Worm (Caenorhabditis elegans) whole organism, L4 larva: ENCODE results near the gene rnh-1.1.

Source experiments
- T20F7.1 ChIP-seq: fragments of 200-800 bp; sonication (Bioruptor generic); optimal IDR thresholded peaks from 2 replicates; lab custom pipeline; 2018; ENCODE audit warnings: mild to moderate bottlenecking, missing genetic modification characterization, missing compliant biosample characterization
- T26A8.4 ChIP-seq: fragments of 200-800 bp; sonication (Bioruptor generic); IDR thresholded peaks from 2 replicates; pipeline ENCODE4 v1.3.6; 2022; ENCODE audit warnings: missing genetic modification characterization, missing compliant biosample characterization
- Y48G9A.11 ChIP-seq: fragments of 200-800 bp; sonication (Bioruptor generic); IDR thresholded peaks from 2 replicates; pipeline ENCODE4 v1.3.6; 2022; ENCODE audit warnings: missing genetic modification reagents, missing genetic modification characterization, missing compliant biosample characterization
- Y5F2A.4 ChIP-seq: fragments of 200-800 bp; sonication (Bioruptor generic); optimal IDR thresholded peaks from 2 replicates; lab custom pipeline; 2018; ENCODE audit warnings: mild to moderate bottlenecking, missing genetic modification characterization, missing compliant biosample characterization
- Y75B8A.6 ChIP-seq: fragments of 200-800 bp; sonication (Bioruptor generic); IDR thresholded peaks from 2 replicates; pipeline ENCODE4 v1.3.6; 2022; ENCODE audit warnings: missing genetic modification reagents, missing genetic modification characterization, missing compliant biosample characterization
- ZK337.2 ChIP-seq: fragments of 200-800 bp; sonication (Bioruptor generic); IDR thresholded peaks from 2 replicates; pipeline ENCODE4 v1.3.6; 2022; ENCODE audit warnings: missing genetic modification reagents, missing genetic modification characterization, missing compliant biosample characterization
- ZK546.5 ChIP-seq, 2 experiments: sonication (generic microtip); optimal IDR thresholded peaks; 2 replicates each; lab custom pipeline; 2017; ENCODE audit warnings: missing biosample characterization in 2 of 2, missing genetic modification characterization in 2 of 2
- aha-1 ChIP-seq: fragments of 150-350 bp; peaks from one replicate; lab custom pipeline; 2014; ENCODE audit warnings: missing biosample characterization, missing genetic modification characterization
- aly-2 ChIP-seq: sonication (generic microtip); optimal IDR thresholded peaks from 2 replicates; lab custom pipeline; 2018; ENCODE audit warnings: missing biosample characterization, missing genetic modification characterization
- arid-1 ChIP-seq: fragments of 200-800 bp; sonication (Bioruptor generic); conservative IDR thresholded peaks from 2 replicates; pipeline ENCODE4 v1.3.6; 2022; ENCODE audit warnings: missing genetic modification reagents, missing genetic modification characterization, missing compliant biosample characterization
- ceh-20 ChIP-seq: fragments of 200-800 bp; sonication (Bioruptor generic); IDR thresholded peaks from 2 replicates; pipeline ENCODE4 v1.3.6; 2022; ENCODE audit warnings: missing genetic modification reagents, missing genetic modification characterization, missing compliant biosample characterization
- ceh-28 ChIP-seq: fragments of 150-350 bp; optimal IDR thresholded peaks from 2 replicates; lab custom pipeline; 2014; ENCODE audit warnings: missing biosample characterization, missing genetic modification reagents, missing genetic modification characterization
- ceh-32 ChIP-seq: sonication (generic microtip); optimal IDR thresholded peaks from 2 replicates; lab custom pipeline; 2016; ENCODE audit warnings: mild to moderate bottlenecking, missing genetic modification characterization, missing compliant biosample characterization; ENCODE audit not compliant: poor library complexity
- ceh-44 ChIP-seq: fragments of 200-800 bp; sonication (Bioruptor generic); IDR thresholded peaks from 2 replicates; pipeline ENCODE4 v1.3.6; 2022; ENCODE audit warnings: missing genetic modification reagents, missing genetic modification characterization, missing compliant biosample characterization
- ceh-62 ChIP-seq: sonication (generic microtip); optimal IDR thresholded peaks from 2 replicates; lab custom pipeline; 2017; ENCODE audit warnings: missing biosample characterization, missing genetic modification characterization
- ceh-82 ChIP-seq: sonication (generic microtip); optimal IDR thresholded peaks from 2 replicates; lab custom pipeline; 2017; ENCODE audit warnings: missing biosample characterization, missing genetic modification characterization
- ces-1 ChIP-seq: fragments of 150-350 bp; sonication (generic microtip); optimal IDR thresholded peaks from 4 replicates; lab custom pipeline; 2014; ENCODE audit warnings: missing biosample characterization, missing genetic modification reagents, missing genetic modification characterization
- daf-19 ChIP-seq: fragments of 200-800 bp; sonication (Bioruptor generic); conservative IDR thresholded peaks from 2 replicates; pipeline ENCODE4 v1.3.6; 2022; ENCODE audit warnings: missing genetic modification characterization, missing compliant biosample characterization
- dmd-6 ChIP-seq: fragments of 200-800 bp; sonication (Bioruptor generic); IDR thresholded peaks from 2 replicates; pipeline ENCODE4 v1.3.6; 2022; ENCODE audit warnings: missing genetic modification reagents, missing genetic modification characterization, missing compliant biosample characterization
- dmd-8 ChIP-seq: fragments of 200-800 bp; sonication (Bioruptor generic); IDR thresholded peaks from 2 replicates; pipeline ENCODE4 v1.3.6; 2022; ENCODE audit warnings: missing genetic modification characterization, missing compliant biosample characterization
- dve-1 ChIP-seq: sonication (generic microtip); optimal IDR thresholded peaks from 2 replicates; lab custom pipeline; 2017; ENCODE audit warnings: antibody characterized with exemption, mild to moderate bottlenecking, missing genetic modification characterization, missing compliant biosample characterization; ENCODE audit not compliant: insufficient read depth
- fkh-10 ChIP-seq: fragments of 150-350 bp; optimal IDR thresholded peaks from 2 replicates; lab custom pipeline; 2014; ENCODE audit warnings: missing biosample characterization, missing genetic modification reagents, missing genetic modification characterization
- hlh-11 ChIP-seq: fragments of 200-800 bp; sonication (Bioruptor generic); optimal IDR thresholded peaks from 2 replicates; lab custom pipeline; 2018; ENCODE audit warnings: mild to moderate bottlenecking, missing genetic modification characterization, missing compliant biosample characterization
- hlh-30 ChIP-seq: sonication (generic microtip); optimal IDR thresholded peaks from 2 replicates; lab custom pipeline; 2017; ENCODE audit warnings: antibody characterized with exemption, mild to moderate bottlenecking, missing genetic modification characterization, missing compliant biosample characterization; ENCODE audit not compliant: insufficient read depth
- hmg-1.1 ChIP-seq: fragments of 200-800 bp; sonication (Bioruptor generic); IDR thresholded peaks from 2 replicates; pipeline ENCODE4 v1.3.6; 2022; ENCODE audit warnings: missing genetic modification reagents, missing genetic modification characterization, missing compliant biosample characterization
- lim-7 ChIP-seq: fragments of 200-800 bp; sonication (Bioruptor generic); IDR thresholded peaks from 2 replicates; pipeline ENCODE4 v1.3.6; 2022; ENCODE audit warnings: missing genetic modification characterization, missing compliant biosample characterization
- lin-15B ChIP-seq: fragments of 150-350 bp; sonication (generic microtip); optimal IDR thresholded peaks from 3 replicates; lab custom pipeline; 2014; ENCODE audit warnings: missing biosample characterization, missing genetic modification characterization
- madf-9 ChIP-seq: fragments of 200-800 bp; sonication (Bioruptor generic); conservative IDR thresholded peaks from 2 replicates; pipeline ENCODE4 v1.3.6; 2022; ENCODE audit warnings: missing genetic modification reagents, missing genetic modification characterization, missing compliant biosample characterization
- mep-1 ChIP-seq: fragments of 150-350 bp; sonication (generic microtip); optimal IDR thresholded peaks from 3 replicates; lab custom pipeline; 2014; ENCODE audit warnings: missing biosample characterization, missing genetic modification characterization
- mxl-2 ChIP-seq: fragments of 200-800 bp; sonication (Bioruptor generic); conservative IDR thresholded peaks from 2 replicates; pipeline ENCODE4 v1.3.6; 2022; ENCODE audit warnings: missing genetic modification reagents, missing genetic modification characterization, missing compliant biosample characterization
- nhr-11 ChIP-seq: fragments of 150-350 bp; optimal IDR thresholded peaks from 2 replicates; lab custom pipeline; 2014; ENCODE audit warnings: missing biosample characterization, missing genetic modification characterization
- nhr-25 ChIP-seq: sonication (generic microtip); optimal IDR thresholded peaks from 2 replicates; lab custom pipeline; 2017; ENCODE audit warnings: missing genetic modification characterization, mild to moderate bottlenecking, missing compliant biosample characterization, antibody characterized with exemption, moderate library complexity, borderline replicate concordance; ENCODE audit not compliant: insufficient read depth
- nhr-28 ChIP-seq: fragments of 150-350 bp; optimal IDR thresholded peaks from 2 replicates; lab custom pipeline; 2014; ENCODE audit warnings: missing biosample characterization, missing genetic modification characterization
- nhr-41 ChIP-seq: fragments of 200-800 bp; sonication (Bioruptor generic); IDR thresholded peaks from 2 replicates; pipeline ENCODE4 v1.3.6; 2022; ENCODE audit warnings: missing genetic modification reagents, missing genetic modification characterization, missing compliant biosample characterization
- nhr-42 ChIP-seq: fragments of 200-800 bp; sonication (Bioruptor generic); IDR thresholded peaks from 2 replicates; pipeline ENCODE4 v1.3.6; 2022; ENCODE audit warnings: missing genetic modification characterization, missing compliant biosample characterization
- nhr-48 ChIP-seq: sonication (generic microtip); optimal IDR thresholded peaks from 2 replicates; lab custom pipeline; 2016; ENCODE audit warnings: mild to moderate bottlenecking, missing genetic modification characterization, missing compliant biosample characterization
- nhr-6 ChIP-seq: fragments of 150-350 bp; optimal IDR thresholded peaks from 2 replicates; lab custom pipeline; 2014; ENCODE audit warnings: missing biosample characterization, missing genetic modification characterization
- php-3 ChIP-seq: fragments of 200-800 bp; sonication (Bioruptor generic); IDR thresholded peaks from 2 replicates; pipeline ENCODE4 v1.3.6; 2022; ENCODE audit warnings: missing genetic modification reagents, missing genetic modification characterization, missing compliant biosample characterization
- sdz-12 ChIP-seq: fragments of 200-800 bp; sonication (Bioruptor generic); optimal IDR thresholded peaks from 2 replicates; lab custom pipeline; 2018; ENCODE audit warnings: mild to moderate bottlenecking, missing genetic modification characterization, missing compliant biosample characterization
- snpc-1.2 ChIP-seq: fragments of 200-800 bp; sonication (Bioruptor generic); IDR thresholded peaks from 2 replicates; pipeline ENCODE4 v1.3.6; 2022; ENCODE audit warnings: missing genetic modification reagents, missing genetic modification characterization, missing compliant biosample characterization
- snpc-4 ChIP-seq: fragments of 150-350 bp; optimal IDR thresholded peaks from 2 replicates; lab custom pipeline; 2014; ENCODE audit warnings: missing biosample characterization, missing genetic modification characterization
- unc-130 ChIP-seq: sonication (generic microtip); optimal IDR thresholded peaks from 2 replicates; lab custom pipeline; 2016; ENCODE audit warnings: missing genetic modification reagents, missing genetic modification characterization, missing compliant biosample characterization
- unc-62 ChIP-seq, 3 experiments: fragments of 150-350 bp in 1 of 3; sonication (generic microtip); optimal IDR thresholded peaks in 2 of 3; peaks in 1 of 3; 1 replicate in 1 of 3; 2 replicates in 2 of 3; lab custom pipeline; 2014 to 2017; ENCODE audit warnings: missing biosample characterization in 3 of 3, missing genetic modification characterization in 3 of 3, missing genetic modification reagents in 3 of 3, missing genotype in 1 of 3
- zag-1 ChIP-seq: fragments of 150-350 bp; optimal IDR thresholded peaks from 2 replicates; lab custom pipeline; 2014; ENCODE audit warnings: missing biosample characterization, missing genetic modification characterization
- zfp-3 ChIP-seq: fragments of 200-800 bp; sonication (Bioruptor generic); conservative IDR thresholded peaks from 2 replicates; pipeline ENCODE4 v1.3.6; 2022; ENCODE audit warnings: missing genetic modification reagents, missing genetic modification characterization, missing compliant biosample characterization

rnh-1.1 gene

DNA sequence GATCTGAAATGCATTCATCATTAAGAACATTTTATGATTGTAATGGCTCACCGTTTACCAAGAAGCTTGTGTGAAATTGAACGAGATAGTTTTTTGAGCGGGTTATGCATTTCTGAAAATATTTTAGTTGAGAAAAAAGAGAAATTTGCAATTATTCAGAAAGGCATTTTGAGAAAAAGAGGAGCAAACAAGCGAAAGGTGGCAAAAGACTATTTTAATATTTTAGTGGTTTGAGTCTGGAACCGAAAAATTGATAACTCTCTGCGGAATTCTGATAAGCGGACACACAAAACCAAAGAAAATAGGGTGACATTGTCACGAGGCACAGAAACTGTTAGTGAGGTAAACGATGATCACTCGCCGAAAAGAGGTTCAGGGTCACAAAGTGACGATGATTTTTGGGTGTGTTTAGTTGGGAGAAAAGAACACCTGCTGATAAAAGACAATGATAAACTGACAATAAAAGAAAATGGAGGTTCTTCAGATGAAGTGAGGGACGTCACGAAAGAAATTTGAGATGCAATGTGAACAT lies 29.2 kb downstream of the rnh-1.1 start (continued):
- TF ChIP-seq zfp-3 (GFP tag; lab: Robert Waterston, UW): 0 out of 2 replicates have a peak, but pooled peaks have one; percentile 28

DNA sequence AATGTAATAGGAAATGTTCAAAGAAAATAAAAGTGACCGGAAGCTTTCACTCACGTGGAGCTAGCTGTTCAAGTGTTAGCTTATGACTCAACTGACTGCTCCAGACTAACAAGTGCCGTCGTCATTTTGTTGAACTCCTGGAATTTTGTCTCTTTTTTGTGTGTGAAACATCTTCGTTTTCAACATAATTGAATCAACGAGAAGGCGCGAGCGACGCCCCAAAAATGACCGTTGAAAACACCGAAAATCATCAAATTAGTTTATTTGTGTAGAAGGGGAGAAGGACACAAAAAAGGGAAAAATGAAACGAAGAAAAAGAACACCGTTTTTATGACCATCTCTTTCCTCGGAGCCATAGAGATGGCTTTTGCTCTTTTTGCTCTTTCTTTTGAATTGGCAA lies 29.9 kb downstream of the rnh-1.1 start, which contains the start of gene ZK1290.14:
ZK1290.14 (minus strand) TSS at position 139 of the 400 bp plus-strand sequence.
- TF ChIP-seq aha-1 (tag; lab: Kevin White, UChicago) (peak; percentile 68), zfp-3 (GFP tag; lab: Robert Waterston, UW) (no peak)

- TF ChIP-seq ceh-28: no peak
- no peak for TF ChIP-seq ceh-20
- TF ChIP-seq Y48G9A.11 (GFP tag; lab: Robert Waterston, UW): no peak
- TF ChIP-seq dve-1 (tag; lab: Kevin White, UChicago): peak; percentile 79
- TF ChIP-seq ZK337.2 (GFP tag; lab: Robert Waterston, UW): no peak
- no peak for TF ChIP-seq nhr-25 (tag; lab: Kevin White, UChicago)
- no peak for TF ChIP-seq fkh-10 (GFP tag; lab: Kevin White, UChicago)
- TF ChIP-seq nhr-11 (tag; lab: Kevin White, UChicago): no peak
- TF ChIP-seq dmd-6 (GFP tag; lab: Robert Waterston, UW): peak; percentile 83
- no peak for TF ChIP-seq ceh-82 (tag; lab: Kevin White, UChicago)
- no peak for TF ChIP-seq dmd-8 (GFP tag; lab: Robert Waterston, UW)
- TF ChIP-seq mep-1 (tag; lab: Kevin White, UChicago): no peak
- no peak for TF ChIP-seq daf-19
- TF ChIP-seq nhr-6 (tag; lab: Kevin White, UChicago): no peak
- no peak for TF ChIP-seq unc-130
- TF ChIP-seq snpc-4 (tag; lab: Kevin White, UChicago): no peak
- TF ChIP-seq zfp-3 (GFP tag; lab: Robert Waterston, UW): no peak
- no peak for TF ChIP-seq ceh-32 (tag; lab: Kevin White, UChicago)
- no peak for TF ChIP-seq ceh-44 (GFP tag; lab: Robert Waterston, UW)
- no peak for TF ChIP-seq lin-15B
- no peak for TF ChIP-seq T26A8.4 (GFP tag; lab: Robert Waterston, UW)
- no peak for TF ChIP-seq ceh-62 (tag; lab: Kevin White, UChicago)
- TF ChIP-seq ZK546.5 (tag; optimal IDR thresholded peaks at IDR 0.05; lab: Kevin White, UChicago): no peak
- no peak for TF ChIP-seq Y75B8A.6 (GFP tag; lab: Robert Waterston, UW)
- peak; percentile 66 for TF ChIP-seq hlh-11 (tag; lab: Kevin White, UChicago)
- no peak for TF ChIP-seq madf-9 (GFP tag; lab: Robert Waterston, UW)
- no peak for TF ChIP-seq mxl-2 (GFP tag; lab: Robert Waterston, UW)
- no peak for TF ChIP-seq T20F7.1 (GFP tag; lab: Kevin White, UChicago)
- no peak for TF ChIP-seq zag-1 (tag; lab: Kevin White, UChicago)
- TF ChIP-seq php-3: peak; percentile 35; the same call in 1 of the 2 replicates
- no peak for TF ChIP-seq aha-1 (tag; lab: Kevin White, UChicago)
- no peak for TF ChIP-seq arid-1 (GFP tag; lab: Robert Waterston, UW)
- no peak for TF ChIP-seq ces-1 (GFP tag; lab: Kevin White, UChicago)
- no peak for TF ChIP-seq sdz-12
- TF ChIP-seq snpc-1.2 (GFP tag; lab: Robert Waterston, UW): no peak
- TF ChIP-seq aly-2 (tag; lab: Kevin White, UChicago): no peak
- no peak for TF ChIP-seq hmg-1.1 (GFP tag; lab: Robert Waterston, UW)
- no peak for TF ChIP-seq nhr-42 (GFP tag; lab: Robert Waterston, UW)
- TF ChIP-seq unc-62 (GFP tag; optimal IDR thresholded peaks at IDR 0.05 in 1 of 2; lab: Kevin White, UChicago): peak in 1 of 2 experiments; percentile 94
- no peak for TF ChIP-seq unc-62 (tag; optimal IDR thresholded peaks at IDR 0.05; lab: Kevin White, UChicago)
- TF ChIP-seq Y5F2A.4 (GFP tag; lab: Kevin White, UChicago): no peak
- no peak for TF ChIP-seq lim-7 (GFP tag; lab: Robert Waterston, UW)
- peak; percentile 17 for TF ChIP-seq nhr-48 (tag; lab: Kevin White, UChicago)
- peak; percentile 30 for TF ChIP-seq nhr-28 (tag; lab: Kevin White, UChicago)
- TF ChIP-seq nhr-41 (GFP tag; lab: Robert Waterston, UW): 0 out of 2 replicates have a peak, but pooled peaks have one; percentile 34
- TF ChIP-seq hlh-30 (tag; lab: Kevin White, UChicago): no peak
These were observed 32.4 kb downstream of the rnh-1.1 start for ce11 chrII:7557981-7558380.
